Worm (Caenorhabditis elegans): ENCODE data around the gene fbxb-84.

- TF ChIP-seq pqm-1 (tag; optimal IDR thresholded peaks at IDR 0.05) (no peak), jun-1 (tag; optimal IDR thresholded peaks at IDR 0.05) (no peak), sea-2 (GFP tag; optimal IDR thresholded peaks at IDR 0.05) (no peak), R02D3.7 (tag; optimal IDR thresholded peaks at IDR 0.05) (no peak), ama-1 (optimal IDR thresholded peaks at IDR 0.05) (no peak), elt-3 (tag; optimal IDR thresholded peaks at IDR 0.05) (no peak), ceh-16 (tag; optimal IDR thresholded peaks at IDR 0.05) (no peak), ztf-11 (tag; optimal IDR thresholded peaks at IDR 0.05) (no peak), ZK546.5 (tag; optimal IDR thresholded peaks at IDR 0.05) (no peak), lin-39 (tag; optimal IDR thresholded peaks at IDR 0.05) (no peak), nhr-77 (tag; optimal IDR thresholded peaks at IDR 0.05) (no peak)
Measured at ce11 chrIII:140904-141303, 5.4 kb downstream of the fbxb-84 start, which contains the start of gene fbxb-81.

All from whole organism, L3 larva.